Worm (Caenorhabditis elegans): ENCODE data around the gene Y116A8C.38.

DNA sequence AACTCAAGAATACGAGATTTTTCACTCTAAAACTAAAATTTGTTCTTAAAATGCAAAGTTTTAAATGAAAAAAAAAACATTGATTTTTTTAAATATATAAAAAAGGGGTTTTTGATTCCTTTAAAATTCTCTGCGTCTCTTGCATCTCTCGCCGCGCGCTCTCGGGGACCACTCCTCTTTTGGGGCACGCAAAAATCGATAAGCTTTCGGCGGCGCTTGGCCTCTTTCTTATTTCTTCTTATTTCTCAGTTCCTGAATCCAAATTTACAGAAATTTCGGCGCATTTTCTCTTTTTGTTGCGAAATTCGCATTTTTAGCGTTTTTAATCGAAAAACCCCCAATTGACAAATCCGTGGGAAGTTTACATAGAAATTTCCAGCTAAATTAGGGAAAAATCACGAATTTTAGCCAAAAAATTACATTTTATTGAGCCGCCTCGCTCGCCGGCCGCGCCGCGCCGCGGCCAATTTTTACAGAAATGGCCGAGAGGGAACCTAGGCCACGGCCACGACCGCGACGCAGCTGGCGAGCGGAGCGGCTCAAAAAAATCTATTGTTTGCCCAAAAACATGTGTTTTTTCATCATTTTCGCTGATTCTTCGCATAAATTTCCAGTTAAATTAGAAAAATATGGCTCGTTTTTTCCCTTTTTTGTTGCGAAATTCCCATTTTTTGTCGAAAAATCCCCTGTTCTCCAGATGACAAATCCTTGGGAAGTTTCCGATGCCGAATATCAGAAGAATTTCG, 12.2 kb upstream of the Y116A8C.38 start, which contains the start of gene itsn-1:
- TF ChIP-seq dao-5 (tag; optimal IDR thresholded peaks at IDR 0.05) (no peak), him-1 (tag; optimal IDR thresholded peaks at IDR 0.05) (no peak), W03F9.2 (tag; optimal IDR thresholded peaks at IDR 0.05) (no peak)

Data from whole organism, L4/young adult.